Worm (Caenorhabditis elegans): Measurements from ENCODE around the gene cyp-25A1.

Gene cyp-25A1

ce11 chrIII:3883146-3883545, 50.8 kb downstream of the cyp-25A1 start:
- TF ChIP-seq ztf-11 (tag; optimal IDR thresholded peaks at IDR 0.05) (no peak), ceh-82 (tag; optimal IDR thresholded peaks at IDR 0.05) (no peak), hmg-11 (tag; optimal IDR thresholded peaks at IDR 0.05) (no peak), mdl-1 (tag; optimal IDR thresholded peaks at IDR 0.05) (no peak), lin-39 (tag; optimal IDR thresholded peaks at IDR 0.05) (no peak), daf-12 (tag; optimal IDR thresholded peaks at IDR 0.05) (no peak), lin-15B (tag; optimal IDR thresholded peaks at IDR 0.05) (no peak), nhr-237 (tag; optimal IDR thresholded peaks at IDR 0.05) (no peak), fkh-10 (GFP tag; optimal IDR thresholded peaks at IDR 0.05) (no peak), fkh-2 (tag; optimal IDR thresholded peaks at IDR 0.05) (no peak), nhr-28 (tag; optimal IDR thresholded peaks at IDR 0.05) (no peak), pqm-1 (tag; optimal IDR thresholded peaks at IDR 0.05) (no peak), ZK546.5 (tag; optimal IDR thresholded peaks at IDR 0.05) (no peak), zag-1 (tag; optimal IDR thresholded peaks at IDR 0.05) (no peak), lsy-12 (tag; optimal IDR thresholded peaks at IDR 0.05) (no peak), skn-1 (tag; optimal IDR thresholded peaks at IDR 0.05) (no peak), nhr-23 (tag; optimal IDR thresholded peaks at IDR 0.05) (no peak), unc-62 (GFP tag; optimal IDR thresholded peaks at IDR 0.05) (no peak), fos-1 (tag; optimal IDR thresholded peaks at IDR 0.05) (no peak)

Measured in whole organism, L3 larva.